Fruit fly (Drosophila melanogaster) whole organism, embryonic: Measurements from ENCODE around the gene CG16790.

ENCODE experiments used
- CG14965 ChIP-seq: fragments of 200-800 bp; sonication (Bioruptor generic); optimal IDR thresholded peaks from 2 replicates; lab custom pipeline; 2016; ENCODE audit warnings: missing biosample characterization, missing genetic modification characterization, borderline replicate concordance
- CG8765 ChIP-seq: fragments of 200-800 bp; sonication (Bioruptor generic); IDR thresholded peaks from 2 replicates; pipeline ENCODE4 v1.3.6; 2022; ENCODE audit warnings: missing biosample characterization, missing genetic modification characterization
- CHES-1-like ChIP-seq: fragments of 200-800 bp; sonication (Bioruptor generic); optimal IDR thresholded peaks from 2 replicates; lab custom pipeline; 2016; ENCODE audit warnings: missing biosample characterization, missing genetic modification characterization
- oc ChIP-seq: fragments of 200-800 bp; sonication (Bioruptor generic); optimal IDR thresholded peaks from 2 replicates; lab custom pipeline; 2018; ENCODE audit warnings: missing biosample characterization, mild to moderate bottlenecking, missing genetic modification characterization, moderate library complexity
- repo ChIP-seq: fragments of 200-800 bp; sonication (Bioruptor generic); optimal IDR thresholded peaks from 2 replicates; lab custom pipeline; 2016; ENCODE audit warnings: missing biosample characterization, missing genetic modification characterization
- usp ChIP-seq: fragments of >200 bp; optimal IDR thresholded peaks from 2 replicates; lab custom pipeline; 2017; ENCODE audit warnings: missing biosample characterization, missing genetic modification characterization

- TF ChIP-seq CG14965, result no peak
- no peak for TF ChIP-seq CG8765 (GFP tag; lab: Robert Waterston, UW)
- TF ChIP-seq usp (GFP tag; lab: Kevin White, UChicago), result no peak
- no peak for TF ChIP-seq oc (tag; lab: Kevin White, UChicago)
- TF ChIP-seq repo (GFP tag; lab: Kevin White, UChicago), result no peak
- TF ChIP-seq CHES-1-like (GFP tag; lab: Kevin White, UChicago), result no peak
Measured at dm6 chr3R:9548769-9549168, 21.2 kb downstream of the CG16790 start.
